Fruit fly (Drosophila melanogaster) whole organism, embryonic: ENCODE results near the gene Ttc19.
A peak's percentile ranks its signal among the peaks of the same experiment; 100 is the strongest.

ENCODE experiments used
- Adf1 ChIP-seq: fragments of 200-800 bp; sonication (Bioruptor generic); IDR thresholded peaks from 2 replicates; pipeline ENCODE4 v1.3.6; 2022; ENCODE audit warnings: missing biosample characterization, missing genetic modification characterization
- Asciz ChIP-seq: fragments of 200-800 bp; sonication (Bioruptor generic); optimal IDR thresholded peaks from 2 replicates; lab custom pipeline; 2017; ENCODE audit warnings: missing biosample characterization, mild to moderate bottlenecking, missing genetic modification characterization, missing genetic modification reagents
- B-H1 ChIP-seq: fragments of 200-800 bp; sonication (Bioruptor generic); IDR thresholded peaks from 3 replicates; pipeline ENCODE4 v1.3.6; 2022; ENCODE audit warnings: missing biosample characterization, missing genetic modification characterization
- CG10431 ChIP-seq: fragments of 200-800 bp; sonication (Bioruptor generic); optimal IDR thresholded peaks from 3 replicates; lab custom pipeline; 2018; ENCODE audit warnings: missing biosample characterization, mild to moderate bottlenecking, missing genetic modification characterization
- CG12219 ChIP-seq: fragments of 200-800 bp; sonication (Bioruptor generic); optimal IDR thresholded peaks from 3 replicates; lab custom pipeline; 2018; ENCODE audit warnings: missing biosample characterization, mild to moderate bottlenecking, missing genetic modification characterization
- CG13123 ChIP-seq: fragments of 200-800 bp; sonication (Bioruptor generic); optimal IDR thresholded peaks from 2 replicates; lab custom pipeline; 2016; ENCODE audit warnings: missing biosample characterization, missing genetic modification characterization
- CG17359 ChIP-seq: fragments of 200-800 bp; sonication (Bioruptor generic); optimal IDR thresholded peaks from 3 replicates; lab custom pipeline; 2018; ENCODE audit warnings: missing biosample characterization, mild to moderate bottlenecking, missing genetic modification characterization, moderate library complexity
- CG18262 ChIP-seq: fragments of 200-800 bp; optimal IDR thresholded peaks from 3 replicates; lab custom pipeline; 2019; ENCODE audit warnings: missing biosample characterization, mild to moderate bottlenecking, missing genetic modification characterization, moderate library complexity
- CG18476 ChIP-seq: fragments of 200-800 bp; sonication (Bioruptor generic); optimal IDR thresholded peaks from 2 replicates; lab custom pipeline; 2016; ENCODE audit warnings: missing biosample characterization, mild to moderate bottlenecking, missing genetic modification characterization
- CG2678 ChIP-seq: fragments of 200-800 bp; sonication (Bioruptor generic); optimal IDR thresholded peaks from 3 replicates; lab custom pipeline; 2019; ENCODE audit warnings: missing biosample characterization, mild to moderate bottlenecking, missing genetic modification characterization, moderate library complexity
- CG2712 ChIP-seq: fragments of 200-800 bp; optimal IDR thresholded peaks from 3 replicates; lab custom pipeline; 2019; ENCODE audit warnings: missing biosample characterization, mild to moderate bottlenecking, missing genetic modification characterization, moderate library complexity
- CG31224 ChIP-seq: fragments of 200-800 bp; sonication (Bioruptor generic); IDR thresholded peaks from 2 replicates; pipeline ENCODE4 v1.3.6; 2022; ENCODE audit warnings: missing biosample characterization, missing genetic modification characterization
- CG6683 ChIP-seq: fragments of 200-800 bp; sonication (Bioruptor generic); optimal IDR thresholded peaks from 2 replicates; lab custom pipeline; 2017; ENCODE audit warnings: missing biosample characterization, mild to moderate bottlenecking, missing genetic modification characterization, missing genetic modification reagents
- CG7839 ChIP-seq: fragments of 200-800 bp; sonication (Bioruptor generic); optimal IDR thresholded peaks from 3 replicates; lab custom pipeline; 2018; ENCODE audit warnings: missing biosample characterization, mild to moderate bottlenecking, missing genetic modification characterization, moderate library complexity
- CG8281 ChIP-seq: fragments of 200-800 bp; sonication (Bioruptor generic); optimal IDR thresholded peaks from 2 replicates; lab custom pipeline; 2018; ENCODE audit warnings: missing biosample characterization, mild to moderate bottlenecking, missing genetic modification characterization, moderate library complexity
- CTCF ChIP-seq: fragments of 200-800 bp; sonication (Bioruptor generic); optimal IDR thresholded peaks from 2 replicates; lab custom pipeline; 2017; ENCODE audit warnings: missing biosample characterization, mild to moderate bottlenecking, missing genetic modification characterization, moderate library complexity
- Camta ChIP-seq: fragments of 200-800 bp; sonication (Bioruptor generic); optimal IDR thresholded peaks from 2 replicates; lab custom pipeline; 2016; ENCODE audit warnings: missing biosample characterization, missing genetic modification characterization
- D ChIP-seq, 2 experiments: fragments of 200-800 bp in 1 of 2; fragments of >200 bp in 1 of 2; sonication (Bioruptor generic) in 1 of 2; optimal IDR thresholded peaks; 2 replicates in 1 of 2; 3 replicates in 1 of 2; lab custom pipeline; 2017; ENCODE audit warnings: mild to moderate bottlenecking in 1 of 2, missing biosample characterization in 1 of 2, missing genetic modification characterization in 1 of 2, missing genetic modification reagents in 1 of 2
- D19A ChIP-seq: fragments of 200-800 bp; optimal IDR thresholded peaks from 3 replicates; lab custom pipeline; 2019; ENCODE audit warnings: missing biosample characterization, mild to moderate bottlenecking, missing genetic modification characterization, moderate library complexity
- Dek ChIP-seq: fragments of 200-800 bp; sonication (Bioruptor generic); optimal IDR thresholded peaks from 3 replicates; lab custom pipeline; 2019; ENCODE audit warnings: missing biosample characterization, mild to moderate bottlenecking, missing genetic modification characterization, moderate library complexity
- Fer3 ChIP-seq: fragments of 200-800 bp; sonication (Bioruptor generic); optimal IDR thresholded peaks from 2 replicates; lab custom pipeline; 2018; ENCODE audit warnings: missing biosample characterization, mild to moderate bottlenecking, missing genetic modification characterization, moderate library complexity
- H15 ChIP-seq: fragments of 200-800 bp; sonication (Bioruptor generic); IDR thresholded peaks from 3 replicates; pipeline ENCODE4 v1.3.6; 2022; ENCODE audit warnings: missing biosample characterization, missing genetic modification characterization
- H2.0 ChIP-seq: fragments of 200-800 bp; sonication (Bioruptor generic); IDR thresholded peaks from 2 replicates; pipeline ENCODE4 v1.3.6; 2022; ENCODE audit warnings: missing biosample characterization, missing genetic modification characterization
- Hr51 ChIP-seq, 2 experiments: fragments of 200-800 bp; sonication (Bioruptor generic); optimal IDR thresholded peaks; 2 replicates in 1 of 2; 3 replicates in 1 of 2; lab custom pipeline; 2016 to 2018; ENCODE audit warnings: missing biosample characterization in 2 of 2, missing genetic modification characterization in 2 of 2, mild to moderate bottlenecking in 1 of 2, moderate library complexity in 1 of 2
- Mes4 ChIP-seq: fragments of 200-800 bp; sonication (Bioruptor generic); optimal IDR thresholded peaks from 2 replicates; lab custom pipeline; 2016; ENCODE audit warnings: missing biosample characterization, missing genetic modification characterization
- NC2α ChIP-seq: fragments of 200-800 bp; sonication (Bioruptor generic); optimal IDR thresholded peaks from 2 replicates; lab custom pipeline; 2016; ENCODE audit warnings: missing biosample characterization, missing genetic modification characterization
- Oaz ChIP-seq: fragments of 200-800 bp; sonication (Bioruptor generic); IDR thresholded peaks from 2 replicates; pipeline ENCODE4 v1.3.6; 2022; ENCODE audit warnings: missing biosample characterization, missing genetic modification characterization
- YL-1 ChIP-seq: fragments of 200-800 bp; sonication (Bioruptor generic); optimal IDR thresholded peaks from 3 replicates; lab custom pipeline; 2017; ENCODE audit warnings: missing biosample characterization, mild to moderate bottlenecking, missing genetic modification characterization
- aop ChIP-seq: fragments of 200-800 bp; sonication (Bioruptor generic); IDR thresholded peaks from 2 replicates; pipeline ENCODE4 v1.3.6; 2022; ENCODE audit warnings: missing biosample characterization, missing genetic modification characterization
- chif ChIP-seq, 2 experiments: fragments of 200-800 bp; sonication (Bioruptor generic); optimal IDR thresholded peaks; 3 replicates each; lab custom pipeline; 2016; ENCODE audit warnings: missing biosample characterization in 2 of 2, missing genetic modification characterization in 2 of 2
- danr ChIP-seq: fragments of 200-800 bp; sonication (Bioruptor generic); IDR thresholded peaks from 2 replicates; pipeline ENCODE4 v1.3.6; 2022; ENCODE audit warnings: missing biosample characterization, missing genetic modification characterization
- emc ChIP-seq: fragments of 200-800 bp; sonication (Bioruptor generic); optimal IDR thresholded peaks from 2 replicates; lab custom pipeline; 2016; ENCODE audit warnings: missing biosample characterization, missing genetic modification characterization
- ewg ChIP-seq: fragments of 200-800 bp; sonication (Bioruptor generic); optimal IDR thresholded peaks from 3 replicates; lab custom pipeline; 2017; ENCODE audit warnings: mild to moderate bottlenecking, missing biosample characterization, missing genetic modification reagents, missing genetic modification characterization
- exex ChIP-seq: fragments of 200-800 bp; sonication (Bioruptor generic); optimal IDR thresholded peaks from 4 replicates; lab custom pipeline; 2018; ENCODE audit warnings: missing biosample characterization, mild to moderate bottlenecking, missing genetic modification characterization, moderate library complexity
- fd102C ChIP-seq: fragments of 200-800 bp; sonication (Bioruptor generic); optimal IDR thresholded peaks from 2 replicates; lab custom pipeline; 2018; ENCODE audit warnings: missing biosample characterization, mild to moderate bottlenecking, missing genetic modification characterization, moderate library complexity
- gcm2 ChIP-seq: fragments of 200-800 bp; sonication (Bioruptor generic); optimal IDR thresholded peaks from 2 replicates; lab custom pipeline; 2016; ENCODE audit warnings: missing biosample characterization, missing genetic modification characterization
- gro ChIP-seq: fragments of 200-800 bp; sonication (Bioruptor generic); optimal IDR thresholded peaks from 2 replicates; lab custom pipeline; 2016; ENCODE audit warnings: missing biosample characterization, missing genetic modification characterization
- gt ChIP-seq: fragments of 200-800 bp; sonication (Bioruptor generic); IDR thresholded peaks from 2 replicates; pipeline ENCODE4 v1.3.6; 2022; ENCODE audit warnings: missing biosample characterization, missing genetic modification characterization
- ham ChIP-seq: fragments of 200-800 bp; sonication (Bioruptor generic); IDR thresholded peaks from 2 replicates; pipeline ENCODE4 v1.3.6; 2022; ENCODE audit warnings: missing biosample characterization, missing genetic modification characterization
- insv ChIP-seq, 2 experiments: fragments of 200-800 bp; sonication (Bioruptor generic); optimal IDR thresholded peaks; 3 replicates each; lab custom pipeline; 2016 to 2018; ENCODE audit warnings: missing biosample characterization in 2 of 2, missing genetic modification characterization in 2 of 2
- otp ChIP-seq: fragments of 200-800 bp; sonication (Bioruptor generic); IDR thresholded peaks from 3 replicates; pipeline ENCODE4, ENCODE4 v1.3.6; 2022; ENCODE audit warnings: missing biosample characterization, missing genetic modification characterization
- peb ChIP-seq: fragments of 200-800 bp; sonication (Bioruptor generic); IDR thresholded peaks from 2 replicates; pipeline ENCODE4 v1.3.6; 2022; ENCODE audit warnings: missing biosample characterization, missing genetic modification characterization
- schlank ChIP-seq: fragments of 200-800 bp; sonication (Bioruptor generic); optimal IDR thresholded peaks from 2 replicates; lab custom pipeline; 2018; ENCODE audit warnings: missing biosample characterization, mild to moderate bottlenecking, missing genetic modification characterization
- sim ChIP-seq: fragments of 200-800 bp; sonication (Bioruptor generic); IDR thresholded peaks from 2 replicates; pipeline ENCODE4 v1.3.6; 2022; ENCODE audit warnings: missing biosample characterization, missing genetic modification characterization
- slp2 ChIP-seq: fragments of 200-800 bp; sonication (Bioruptor generic); optimal IDR thresholded peaks from 2 replicates; lab custom pipeline; 2016; ENCODE audit warnings: missing biosample characterization, missing genetic modification characterization
- sqz ChIP-seq: fragments of 200-800 bp; sonication (Bioruptor generic); optimal IDR thresholded peaks from 3 replicates; lab custom pipeline; 2018; ENCODE audit warnings: missing biosample characterization, mild to moderate bottlenecking, missing genetic modification characterization
- tio ChIP-seq: fragments of 200-800 bp; sonication (Bioruptor generic); optimal IDR thresholded peaks from 2 replicates; lab custom pipeline; 2017; ENCODE audit warnings: missing biosample characterization, missing genetic modification characterization, inconsistent platforms
- tup ChIP-seq: fragments of 200-800 bp; sonication (Bioruptor generic); optimal IDR thresholded peaks from 2 replicates; lab custom pipeline; 2016; ENCODE audit warnings: missing biosample characterization, mild to moderate bottlenecking, missing genetic modification characterization, moderate library complexity
- unc-4 ChIP-seq: fragments of 200-800 bp; sonication (Bioruptor generic); IDR thresholded peaks from 2 replicates; pipeline ENCODE4 v1.3.6; 2022; ENCODE audit warnings: missing biosample characterization, missing genetic modification characterization; ENCODE audit not compliant: partially characterized antibody
- vvl ChIP-seq: fragments of 200-800 bp; sonication (Bioruptor generic); IDR thresholded peaks from 2 replicates; pipeline ENCODE4 v1.3.6; 2022; ENCODE audit warnings: missing biosample characterization, missing genetic modification characterization

The Ttc19 gene

dm6 chr2L:19045111-19045560, at the start of gene Ttc19, which contains the start of gene Acn (continued):
- TF ChIP-seq CG18262 (tag; lab: Kevin White, UChicago) = peak; percentile 82
- peak; percentile 80 for TF ChIP-seq Fer3
- peak; percentile 84 for TF ChIP-seq H15 (GFP tag; lab: Robert Waterston, UW)
- peak; percentile 26 for TF ChIP-seq CTCF (GFP tag; lab: Kevin White, UChicago)
- peak; percentile 71; the same call in 2 of the 3 replicates for TF ChIP-seq otp
- TF ChIP-seq danr (GFP tag; lab: Robert Waterston, UW) = peak; percentile 43; the same call in 1 of the 2 replicates
- TF ChIP-seq Adf1 (GFP tag; lab: Robert Waterston, UW) = peak; percentile 70
- TF ChIP-seq ham (GFP tag; lab: Robert Waterston, UW) = peak; percentile 74; the same call in 1 of the 2 replicates
- TF ChIP-seq Dek (tag; lab: Kevin White, UChicago) = peak; percentile 82
- TF ChIP-seq NC2α (GFP tag; lab: Kevin White, UChicago) = peak; percentile 76
- TF ChIP-seq CG18476 = peak; percentile 83
- TF ChIP-seq chif (GFP tag; optimal IDR thresholded peaks at IDR 0.05; lab: Kevin White, UChicago) = peak; percentile 86
- TF ChIP-seq Mes4 (GFP tag; lab: Kevin White, UChicago) = peak; percentile 76
- no peak for TF ChIP-seq fd102C (GFP tag; lab: Kevin White, UChicago)
- peak; percentile 91 for TF ChIP-seq YL-1
- TF ChIP-seq CG10431 = peak; percentile 27
- TF ChIP-seq D (optimal IDR thresholded peaks at IDR 0.05; lab: Kevin White, UChicago) = no peak
- TF ChIP-seq D (GFP tag; optimal IDR thresholded peaks at IDR 0.05; lab: Kevin White, UChicago) = peak; percentile 73
- TF ChIP-seq insv (GFP tag; optimal IDR thresholded peaks at IDR 0.05; lab: Kevin White, UChicago) = peak in 1 of 2 experiments; percentile 66
- peak; percentile 89 for TF ChIP-seq Camta (GFP tag; lab: Kevin White, UChicago)
- TF ChIP-seq unc-4 (GFP tag; lab: Robert Waterston, UW) = peak; percentile 92
- TF ChIP-seq CG17359 (tag; lab: Kevin White, UChicago) = peak; percentile 82
- peak; percentile 86 for TF ChIP-seq slp2 (GFP tag; lab: Kevin White, UChicago)
- TF ChIP-seq tio = no peak
- no peak for TF ChIP-seq D19A (tag; lab: Kevin White, UChicago)
- peak; percentile 45 for TF ChIP-seq gcm2
- TF ChIP-seq emc = peak; percentile 65
- peak; percentile 66 for TF ChIP-seq ewg (GFP tag; lab: Kevin White, UChicago)
- peak; percentile 71 for TF ChIP-seq tup (GFP tag; lab: Kevin White, UChicago)
- peak; percentile 72 for TF ChIP-seq Oaz (GFP tag; lab: Robert Waterston, UW)
- TF ChIP-seq H2.0 = peak; percentile 84
- TF ChIP-seq CG12219 (GFP tag; lab: Kevin White, UChicago) = peak; percentile 59
- TF ChIP-seq gro = peak; percentile 91
- TF ChIP-seq sqz (GFP tag; lab: Kevin White, UChicago) = no peak
- peak; percentile 70 for TF ChIP-seq B-H1
- peak; percentile 85 for TF ChIP-seq CG2678
- TF ChIP-seq CG6683 (GFP tag; lab: Kevin White, UChicago) = peak; percentile 24
- TF ChIP-seq CG2712 = peak; percentile 88
- 0 out of 2 replicates have a peak, but pooled peaks have one; percentile 20 for TF ChIP-seq aop (GFP tag; lab: Robert Waterston, UW)
- peak; percentile 62 for TF ChIP-seq schlank (tag; lab: Kevin White, UChicago)
- peak; percentile 65 for TF ChIP-seq CG13123
- peak; percentile 78 for TF ChIP-seq CG7839
- TF ChIP-seq gt (GFP tag; lab: Robert Waterston, UW) = 0 out of 2 replicates have a peak, but pooled peaks have one; percentile 40
- no peak for TF ChIP-seq exex (tag; lab: Kevin White, UChicago)
- TF ChIP-seq Hr51 (GFP tag; optimal IDR thresholded peaks at IDR 0.05; lab: Kevin White, UChicago) = peak; percentile 80 to 91
- TF ChIP-seq Asciz (GFP tag; lab: Kevin White, UChicago) = no peak
- TF ChIP-seq CG31224 (GFP tag; lab: Robert Waterston, UW) = peak; percentile 82
- TF ChIP-seq sim (GFP tag; lab: Robert Waterston, UW) = no peak
- peak; percentile 98 for TF ChIP-seq CG8281
- peak; percentile 50; the same call in 1 of the 2 replicates for TF ChIP-seq peb
- TF ChIP-seq vvl = peak; percentile 92
